Worm (Caenorhabditis elegans) whole organism, L4/young adult: Measurements from ENCODE around the gene rpl-6.

Source experiments
- W03F9.2 ChIP-seq: fragments of 150-350 bp; optimal IDR thresholded peaks from 2 replicates; lab custom pipeline; 2014; ENCODE audit warnings: missing biosample characterization, missing genetic modification characterization
- dao-5 ChIP-seq: sonication (generic microtip); optimal IDR thresholded peaks from 2 replicates; lab custom pipeline; 2016; ENCODE audit warnings: missing genotype, missing genetic modification characterization, moderate library complexity, missing compliant biosample characterization
- him-1 ChIP-seq: sonication (generic microtip); optimal IDR thresholded peaks from 2 replicates; lab custom pipeline; 2016; ENCODE audit warnings: missing genotype, missing genetic modification reagents, missing genetic modification characterization, missing compliant biosample characterization

DNA sequence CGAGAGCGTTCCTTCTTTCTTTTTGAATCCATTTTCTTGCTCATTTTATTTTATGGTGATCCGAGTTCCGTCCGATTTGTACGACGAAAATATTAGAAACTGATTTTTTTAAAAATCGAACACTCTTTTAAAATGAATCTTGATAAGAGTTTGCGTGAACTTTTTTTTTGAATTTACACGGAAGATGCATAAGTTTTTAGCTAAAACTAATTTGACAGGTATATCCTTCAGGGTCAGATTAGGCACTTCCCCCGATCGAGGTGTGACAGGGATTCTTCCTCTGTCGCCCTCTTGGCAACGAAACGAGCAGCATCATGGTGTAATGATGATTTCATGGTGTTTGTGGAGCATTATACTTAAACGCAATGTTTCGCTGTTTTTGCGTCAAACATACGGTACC is 12.9 kb upstream of the rpl-6 start, which contains the start of gene F37C12.18:
- no peak for TF ChIP-seq him-1 (tag; lab: Kevin White, UChicago)
- TF ChIP-seq W03F9.2 (tag; lab: Kevin White, UChicago), result no peak
- TF ChIP-seq dao-5 (tag; lab: Kevin White, UChicago), result no peak
